Worm (Caenorhabditis elegans) whole organism, young adult: Measurements from ENCODE around the gene F44E7.4.

Experiments used
- B0019.2 ChIP-seq: fragments of 200-800 bp; sonication (Bioruptor generic); conservative IDR thresholded peaks from 2 replicates; pipeline ENCODE4 v1.3.6; 2022; ENCODE audit warnings: missing genetic modification reagents, missing genetic modification characterization, missing compliant biosample characterization
- C06A6.2 ChIP-seq: fragments of 200-800 bp; sonication (Bioruptor generic); conservative IDR thresholded peaks from 2 replicates; pipeline ENCODE4 v1.3.6; 2022; ENCODE audit warnings: missing genetic modification characterization, missing compliant biosample characterization
- F57A8.1 ChIP-seq: fragments of 200-800 bp; sonication (Bioruptor generic); optimal IDR thresholded peaks from 2 replicates; lab custom pipeline; 2018; ENCODE audit warnings: mild to moderate bottlenecking, missing genetic modification characterization, moderate library complexity, missing compliant biosample characterization
- Y56A3A.18 ChIP-seq: fragments of 200-800 bp; sonication (Bioruptor generic); IDR thresholded peaks from 2 replicates; pipeline ENCODE4 v1.3.6; 2022; ENCODE audit warnings: missing genetic modification reagents, missing genetic modification characterization, missing compliant biosample characterization
- Y95B8A.8 ChIP-seq: fragments of 200-800 bp; sonication (Bioruptor generic); IDR thresholded peaks from 2 replicates; pipeline ENCODE4 v1.3.6; 2022; ENCODE audit warnings: missing genetic modification reagents, missing genetic modification characterization, missing compliant biosample characterization
- ama-1 ChIP-seq, 3 experiments: fragments of 150-350 bp in 1 of 3; sonication (generic microtip) in 2 of 3; optimal IDR thresholded peaks; 2 replicates each; lab custom pipeline; 2014 to 2018; ENCODE audit warnings: missing biosample characterization in 2 of 3, missing genetic modification characterization in 2 of 3, missing genetic modification reagents in 2 of 3
- ccch-3 ChIP-seq: fragments of 200-800 bp; sonication (Bioruptor generic); optimal IDR thresholded peaks from 2 replicates; lab custom pipeline; 2018; ENCODE audit warnings: mild to moderate bottlenecking, missing genetic modification characterization, missing compliant biosample characterization
- ceh-100 ChIP-seq: fragments of 200-800 bp; sonication (Bioruptor generic); IDR thresholded peaks from 2 replicates; pipeline ENCODE4 v1.3.6; 2022; ENCODE audit warnings: missing genetic modification reagents, missing genetic modification characterization, missing compliant biosample characterization
- ets-4 ChIP-seq: fragments of 200-800 bp; sonication (Bioruptor generic); optimal IDR thresholded peaks from 2 replicates; lab custom pipeline; 2018; ENCODE audit warnings: mild to moderate bottlenecking, missing genetic modification characterization, missing compliant biosample characterization
- rec-8 ChIP-seq, 2 experiments: sonication (generic microtip); optimal IDR thresholded peaks; 2 replicates each; lab custom pipeline; 2016; ENCODE audit warnings: mild to moderate bottlenecking in 2 of 2, missing genetic modification characterization in 2 of 2, missing genetic modification reagents in 2 of 2, missing genotype in 2 of 2, missing biosample characterization in 1 of 2, missing compliant biosample characterization in 1 of 2, moderate library complexity in 1 of 2
- snpc-4 ChIP-seq, 5 experiments: fragments of 150-350 bp in 1 of 5; sonication (generic microtip) in 4 of 5; optimal IDR thresholded peaks; 2 replicates each; lab custom pipeline; 2014 to 2018; ENCODE audit warnings: missing genetic modification characterization in 5 of 5, missing biosample characterization in 3 of 5, antibody characterized with exemption in 2 of 5, mild to moderate bottlenecking in 2 of 5, missing compliant biosample characterization in 2 of 5, missing genotype in 2 of 5, moderate library complexity in 2 of 5, missing genetic modification reagents in 1 of 5
- unc-62 ChIP-seq: fragments of 150-350 bp; optimal IDR thresholded peaks from 2 replicates; lab custom pipeline; 2014; ENCODE audit warnings: missing biosample characterization, missing genetic modification reagents, missing genetic modification characterization
- ztf-3 ChIP-seq: fragments of 200-800 bp; sonication (Bioruptor generic); optimal IDR thresholded peaks from 2 replicates; lab custom pipeline; 2018; ENCODE audit warnings: mild to moderate bottlenecking, missing genetic modification characterization, missing compliant biosample characterization

DNA sequence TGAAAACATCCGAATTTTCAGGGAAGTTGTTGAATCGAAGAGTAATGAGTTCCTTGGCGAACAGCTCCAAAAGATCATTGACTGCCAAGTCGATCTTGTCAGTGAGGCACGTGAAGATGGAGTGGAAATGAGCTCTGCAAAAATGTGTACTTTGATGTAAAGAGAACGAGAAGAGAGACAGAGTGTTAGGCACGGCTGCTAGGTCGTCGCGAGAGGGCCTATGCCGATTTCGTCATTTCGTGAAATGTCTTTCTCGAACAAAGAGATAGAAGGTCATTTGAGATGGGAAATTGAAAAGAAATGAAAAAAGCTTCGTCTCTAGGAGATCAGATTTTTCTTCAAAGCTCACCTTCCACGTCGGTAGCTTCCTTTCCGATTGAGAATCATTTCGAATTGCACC is 3.2 kb upstream of the F44E7.4 start:
- TF ChIP-seq Y95B8A.8 (GFP tag; lab: Robert Waterston, UW), result no peak
- no peak for TF ChIP-seq B0019.2 (GFP tag; lab: Robert Waterston, UW)
- no peak for TF ChIP-seq F57A8.1 (GFP tag; lab: Kevin White, UChicago)
- no peak for TF ChIP-seq ceh-100 (GFP tag; lab: Robert Waterston, UW)
- no peak for TF ChIP-seq snpc-4 (GFP tag; optimal IDR thresholded peaks at IDR 0.05; lab: Kevin White, UChicago)
- no peak for TF ChIP-seq snpc-4 (tag; optimal IDR thresholded peaks at IDR 0.05; lab: Kevin White, UChicago)
- TF ChIP-seq Y56A3A.18, result no peak
- TF ChIP-seq ama-1 (optimal IDR thresholded peaks at IDR 0.05; lab: Kevin White, UChicago), result no peak
- no peak for TF ChIP-seq ama-1 (GFP tag; optimal IDR thresholded peaks at IDR 0.05; lab: Kevin White, UChicago)
- TF ChIP-seq unc-62 (GFP tag; lab: Kevin White, UChicago), result no peak
- TF ChIP-seq ztf-3 (GFP tag; lab: Kevin White, UChicago), result no peak
- no peak for TF ChIP-seq ccch-3 (GFP tag; lab: Kevin White, UChicago)
- TF ChIP-seq ets-4, result no peak
- TF ChIP-seq C06A6.2, result no peak
- TF ChIP-seq rec-8 (tag; optimal IDR thresholded peaks at IDR 0.05; lab: Kevin White, UChicago), result no peak
